Fruit fly (Drosophila melanogaster) whole organism, prepupa: ENCODE data around the gene CG12009.

Experiments used
- Blimp-1 ChIP-seq: fragments of 200-800 bp; sonication (Bioruptor generic); optimal IDR thresholded peaks from 3 replicates; lab custom pipeline; 2017; ENCODE audit warnings: missing biosample characterization, missing genetic modification characterization, mild to moderate bottlenecking, moderate library complexity, missing genetic modification reagents
- CG11294 ChIP-seq: fragments of 200-800 bp; sonication (Bioruptor generic); IDR thresholded peaks from 2 replicates; pipeline ENCODE4 v1.3.6; 2022; ENCODE audit warnings: missing biosample characterization, missing genetic modification characterization
- CG11762 ChIP-seq: fragments of 200-800 bp; sonication (Bioruptor generic); optimal IDR thresholded peaks from 3 replicates; lab custom pipeline; 2016; ENCODE audit warnings: missing biosample characterization, missing genetic modification characterization; ENCODE audit not compliant: insufficient read depth
- CG11902 ChIP-seq: fragments of 200-800 bp; sonication (Bioruptor generic); optimal IDR thresholded peaks from 3 replicates; lab custom pipeline; 2016; ENCODE audit warnings: missing biosample characterization, missing genetic modification characterization
- CG15336 ChIP-seq: fragments of 200-800 bp; sonication (Bioruptor generic); IDR thresholded peaks from 2 replicates; pipeline ENCODE4 v1.3.6; 2022; ENCODE audit warnings: missing biosample characterization, missing genetic modification characterization
- CG1621 ChIP-seq: fragments of 200-800 bp; sonication (Bioruptor generic); optimal IDR thresholded peaks from 3 replicates; lab custom pipeline; 2018; ENCODE audit warnings: missing biosample characterization, mild to moderate bottlenecking, missing genetic modification characterization
- CG3032 ChIP-seq: fragments of 200-800 bp; optimal IDR thresholded peaks from 2 replicates; lab custom pipeline; 2019; ENCODE audit warnings: missing biosample characterization, mild to moderate bottlenecking, missing genetic modification characterization, moderate library complexity
- CG31627 ChIP-seq: fragments of 200-800 bp; sonication (Bioruptor generic); optimal IDR thresholded peaks from 3 replicates; lab custom pipeline; 2016; ENCODE audit warnings: missing biosample characterization, missing genetic modification characterization
- CG32006 ChIP-seq: fragments of 200-800 bp; sonication (Bioruptor generic); optimal IDR thresholded peaks from 3 replicates; lab custom pipeline; 2017; ENCODE audit warnings: missing biosample characterization, mild to moderate bottlenecking, missing genetic modification characterization
- CG34406 ChIP-seq: fragments of 200-800 bp; sonication (Bioruptor generic); optimal IDR thresholded peaks from 3 replicates; lab custom pipeline; 2016; ENCODE audit warnings: missing biosample characterization, missing genetic modification characterization
- CG4318 ChIP-seq: fragments of 200-800 bp; sonication (Bioruptor generic); optimal IDR thresholded peaks from 3 replicates; lab custom pipeline; 2017; ENCODE audit warnings: missing biosample characterization, mild to moderate bottlenecking, missing genetic modification characterization
- CG6163 ChIP-seq: fragments of 200-800 bp; sonication (Bioruptor generic); IDR thresholded peaks from 3 replicates; pipeline ENCODE4 v1.3.6; 2022; ENCODE audit warnings: missing biosample characterization, missing genetic modification characterization
- CG6276 ChIP-seq: fragments of 200-800 bp; sonication (Bioruptor generic); optimal IDR thresholded peaks from 2 replicates; lab custom pipeline; 2017; ENCODE audit warnings: missing biosample characterization, mild to moderate bottlenecking, missing genetic modification characterization
- CG6792 ChIP-seq: fragments of 200-800 bp; sonication (Bioruptor generic); optimal IDR thresholded peaks from 3 replicates; lab custom pipeline; 2016; ENCODE audit warnings: missing biosample characterization, missing genetic modification characterization
- CG7368 ChIP-seq: fragments of 200-800 bp; sonication (Bioruptor generic); optimal IDR thresholded peaks from 3 replicates; lab custom pipeline; 2016; ENCODE audit warnings: missing biosample characterization, missing genetic modification characterization
- CG8119 ChIP-seq: fragments of 200-800 bp; sonication (Bioruptor generic); IDR thresholded peaks from 3 replicates; pipeline ENCODE4 v1.3.6; 2022; ENCODE audit warnings: missing biosample characterization, missing genetic modification characterization
- CG8319 ChIP-seq: fragments of 200-800 bp; sonication (Bioruptor generic); optimal IDR thresholded peaks from 3 replicates; lab custom pipeline; 2016; ENCODE audit warnings: missing biosample characterization, missing genetic modification characterization
- CG8632 ChIP-seq: fragments of 200-800 bp; sonication (Bioruptor generic); optimal IDR thresholded peaks from 3 replicates; lab custom pipeline; 2016; ENCODE audit warnings: missing biosample characterization, missing genetic modification characterization
- CG9139 ChIP-seq: fragments of 200-800 bp; sonication (Bioruptor generic); optimal IDR thresholded peaks from 3 replicates; lab custom pipeline; 2017; ENCODE audit warnings: missing biosample characterization, mild to moderate bottlenecking, missing genetic modification characterization
- Eip75B ChIP-seq: fragments of 200-800 bp; sonication (Bioruptor generic); optimal IDR thresholded peaks from 3 replicates; lab custom pipeline; 2016; ENCODE audit warnings: missing biosample characterization, missing genetic modification characterization
- Eip78C ChIP-seq: fragments of 200-800 bp; sonication (Bioruptor generic); peaks from one replicate; lab custom pipeline; 2016; ENCODE audit warnings: missing biosample characterization, missing genetic modification characterization
- Eip93F ChIP-seq: fragments of 200-800 bp; sonication (Bioruptor generic); optimal IDR thresholded peaks from 2 replicates; lab custom pipeline; 2016; ENCODE audit warnings: missing biosample characterization, mild to moderate bottlenecking, missing genetic modification characterization
- Gug ChIP-seq: fragments of 200-800 bp; sonication (Bioruptor generic); IDR thresholded peaks from 2 replicates; pipeline ENCODE4 v1.3.6; 2022; ENCODE audit warnings: missing biosample characterization, missing genetic modification characterization
- Hr38 ChIP-seq: sonication (Bioruptor generic); optimal IDR thresholded peaks from 2 replicates; lab custom pipeline; 2016; ENCODE audit warnings: missing biosample characterization, missing genetic modification characterization
- Hr39 ChIP-seq: fragments of 200-800 bp; sonication (Bioruptor generic); optimal IDR thresholded peaks from 2 replicates; lab custom pipeline; 2016; ENCODE audit warnings: missing biosample characterization, missing genetic modification characterization
- Hr4 ChIP-seq: fragments of 200-800 bp; sonication (Bioruptor generic); optimal IDR thresholded peaks from 3 replicates; lab custom pipeline; 2016; ENCODE audit warnings: missing biosample characterization, missing genetic modification characterization
- Lpt ChIP-seq: fragments of 200-800 bp; sonication (Bioruptor generic); optimal IDR thresholded peaks from 3 replicates; lab custom pipeline; 2016; ENCODE audit warnings: missing biosample characterization, missing genetic modification characterization
- Met ChIP-seq: fragments of 200-800 bp; sonication (Bioruptor generic); optimal IDR thresholded peaks from 3 replicates; lab custom pipeline; 2016; ENCODE audit warnings: missing biosample characterization, missing genetic modification characterization
- Smox ChIP-seq: fragments of 200-800 bp; sonication (Bioruptor generic); optimal IDR thresholded peaks from 3 replicates; lab custom pipeline; 2016; ENCODE audit warnings: missing biosample characterization, missing genetic modification characterization
- Sox102F ChIP-seq: fragments of 200-800 bp; sonication (Bioruptor generic); optimal IDR thresholded peaks from 2 replicates; lab custom pipeline; 2016; ENCODE audit warnings: missing biosample characterization, mild to moderate bottlenecking, missing genetic modification characterization
- Sox14 ChIP-seq: fragments of 200-800 bp; sonication (Bioruptor generic); optimal IDR thresholded peaks from 3 replicates; lab custom pipeline; 2016; ENCODE audit warnings: missing biosample characterization, missing genetic modification characterization
- Sox15 ChIP-seq: fragments of 200-800 bp; sonication (Bioruptor generic); optimal IDR thresholded peaks from 3 replicates; lab custom pipeline; 2016; ENCODE audit warnings: missing biosample characterization, missing genetic modification characterization
- achi ChIP-seq: fragments of 200-800 bp; sonication (Bioruptor generic); optimal IDR thresholded peaks from 3 replicates; lab custom pipeline; 2016; ENCODE audit warnings: missing biosample characterization, missing genetic modification characterization
- cyc ChIP-seq: fragments of 200-800 bp; sonication (Bioruptor generic); optimal IDR thresholded peaks from 3 replicates; lab custom pipeline; 2016; ENCODE audit warnings: missing biosample characterization, missing genetic modification characterization
- dac ChIP-seq: fragments of 200-800 bp; sonication (Bioruptor generic); optimal IDR thresholded peaks from 2 replicates; lab custom pipeline; 2017; ENCODE audit warnings: missing biosample characterization, mild to moderate bottlenecking, missing genetic modification characterization
- dsx ChIP-seq: fragments of 200-800 bp; optimal IDR thresholded peaks from 3 replicates; lab custom pipeline; 2019; ENCODE audit warnings: missing biosample characterization, mild to moderate bottlenecking, missing genetic modification characterization, moderate library complexity; ENCODE audit not compliant: poor library complexity, severe bottlenecking
- eg ChIP-seq: fragments of 200-800 bp; sonication (Bioruptor generic); IDR thresholded peaks from 3 replicates; pipeline ENCODE4 v1.3.6; 2022; ENCODE audit warnings: missing biosample characterization, missing genetic modification characterization
- fd59A ChIP-seq: fragments of 200-800 bp; sonication (Bioruptor generic); optimal IDR thresholded peaks from 2 replicates; lab custom pipeline; 2017; ENCODE audit warnings: missing biosample characterization, mild to moderate bottlenecking, missing genetic modification characterization, missing genetic modification reagents
- fkh ChIP-seq: fragments of 200-800 bp; sonication (Bioruptor generic); optimal IDR thresholded peaks from 3 replicates; lab custom pipeline; 2017; ENCODE audit warnings: missing biosample characterization, mild to moderate bottlenecking, missing genetic modification characterization, moderate library complexity
- lz ChIP-seq: fragments of 200-800 bp; sonication (Bioruptor generic); optimal IDR thresholded peaks from 3 replicates; lab custom pipeline; 2016; ENCODE audit warnings: missing biosample characterization, missing genetic modification characterization
- pdm3 ChIP-seq: fragments of 200-800 bp; sonication (Bioruptor generic); optimal IDR thresholded peaks from 3 replicates; lab custom pipeline; 2016; ENCODE audit warnings: missing biosample characterization, missing genetic modification characterization
- salr ChIP-seq, 2 experiments: fragments of 200-800 bp; sonication (Bioruptor generic); optimal IDR thresholded peaks; 3 replicates each; lab custom pipeline; 2016 to 2018; ENCODE audit warnings: missing biosample characterization in 2 of 2, missing genetic modification characterization in 2 of 2, mild to moderate bottlenecking in 1 of 2
- spab ChIP-seq: fragments of 200-800 bp; sonication (Bioruptor generic); optimal IDR thresholded peaks from 2 replicates; lab custom pipeline; 2017; ENCODE audit warnings: missing biosample characterization, mild to moderate bottlenecking, missing genetic modification characterization, missing genetic modification reagents
- ss ChIP-seq, 2 experiments: fragments of 200-800 bp; sonication (Bioruptor generic); optimal IDR thresholded peaks; 2 replicates in 1 of 2; 3 replicates in 1 of 2; lab custom pipeline; 2017 to 2018; ENCODE audit warnings: mild to moderate bottlenecking in 2 of 2, missing biosample characterization in 2 of 2, missing genetic modification characterization in 2 of 2, moderate library complexity in 1 of 2
- svp ChIP-seq: fragments of 200-800 bp; sonication (Bioruptor generic); peaks from one replicate; lab custom pipeline; 2016; ENCODE audit warnings: missing biosample characterization, missing genetic modification characterization
- topi ChIP-seq: fragments of 200-800 bp; sonication (Bioruptor generic); optimal IDR thresholded peaks from 3 replicates; lab custom pipeline; 2016; ENCODE audit warnings: missing biosample characterization, missing genetic modification characterization
- vri ChIP-seq: fragments of 200-800 bp; sonication (Bioruptor generic); optimal IDR thresholded peaks from 3 replicates; lab custom pipeline; 2016; ENCODE audit warnings: missing biosample characterization, mild to moderate bottlenecking, missing genetic modification characterization

The CG12009 gene

DNA sequence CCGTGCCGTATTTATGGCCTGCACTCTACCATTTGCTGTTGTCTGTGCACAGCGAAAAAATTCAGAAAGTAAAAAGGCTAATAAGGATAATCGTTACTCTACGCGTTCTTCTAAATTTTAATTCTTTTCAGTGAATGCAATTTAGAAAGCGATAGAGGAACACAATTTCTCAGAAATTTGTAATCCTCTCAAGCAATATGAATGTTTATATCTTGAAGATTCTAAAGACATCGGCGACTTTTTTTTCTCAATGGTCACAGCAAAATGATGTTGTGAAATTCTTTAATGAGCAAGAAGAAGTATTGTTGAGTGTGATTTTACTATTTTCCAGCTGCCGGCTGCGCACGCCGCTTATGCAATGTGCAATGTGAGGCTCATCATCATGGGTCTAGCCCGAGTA, 38.4 kb upstream of the CG12009 start (continued):
- TF ChIP-seq CG1621: no peak
- TF ChIP-seq CG11294 (GFP tag; lab: Robert Waterston, UW): no peak
- peak; percentile 8 for TF ChIP-seq Sox14
- TF ChIP-seq CG9139 (GFP tag; lab: Kevin White, UChicago): no peak
- peak; percentile 49 for TF ChIP-seq pdm3
- no peak for TF ChIP-seq Sox15 (GFP tag; lab: Kevin White, UChicago)
- no peak for TF ChIP-seq Hr38
- no peak for TF ChIP-seq Met (GFP tag; lab: Kevin White, UChicago)
- TF ChIP-seq achi (GFP tag; lab: Kevin White, UChicago): peak; percentile 28
- TF ChIP-seq Smox (GFP tag; lab: Kevin White, UChicago): no peak
- TF ChIP-seq Blimp-1 (GFP tag; lab: Kevin White, UChicago): no peak
- no peak for TF ChIP-seq CG11762 (GFP tag; lab: Kevin White, UChicago)
- 0 out of 3 replicates have a peak, but pooled peaks have one; percentile 8 for TF ChIP-seq eg (GFP tag; lab: Robert Waterston, UW)
- TF ChIP-seq svp (GFP tag; lab: Kevin White, UChicago): peak; percentile 10
- no peak for TF ChIP-seq CG8632 (GFP tag; lab: Kevin White, UChicago)
- TF ChIP-seq fd59A: no peak
- no peak for TF ChIP-seq CG34406 (GFP tag; lab: Kevin White, UChicago)

DNA sequence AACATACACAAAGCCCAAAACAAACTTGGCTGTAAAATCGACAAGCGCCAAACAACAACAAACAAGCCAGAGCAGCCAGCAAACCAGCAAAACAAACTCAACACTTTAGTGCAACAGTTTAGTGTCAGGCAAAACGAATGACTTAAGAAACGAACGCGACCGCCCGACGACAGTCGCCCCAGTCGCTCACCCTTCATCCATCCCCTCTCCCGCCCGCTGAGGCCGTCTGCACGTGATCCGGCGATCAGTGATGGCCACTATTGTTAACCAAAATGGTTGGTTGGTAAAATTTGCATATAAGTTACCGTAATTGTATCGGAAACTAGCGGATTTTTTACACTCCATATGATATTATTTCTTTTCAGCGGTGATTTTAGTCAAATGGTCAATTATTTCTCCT, 37.6 kb upstream of the CG12009 start:
- TF ChIP-seq dsx (GFP tag; lab: Kevin White, UChicago) (peak; percentile 27), CG8119 (no peak), topi (GFP tag; lab: Kevin White, UChicago) (no peak), lz (GFP tag; lab: Kevin White, UChicago) (peak; percentile 5), CG8632 (GFP tag; lab: Kevin White, UChicago) (no peak), CG32006 (GFP tag; lab: Kevin White, UChicago) (peak; percentile 9), pdm3 (peak; percentile 9), Met (GFP tag; lab: Kevin White, UChicago) (peak; percentile 13), CG9139 (GFP tag; lab: Kevin White, UChicago) (no peak), Lpt (no peak), ss (GFP tag; optimal IDR thresholded peaks at IDR 0.05; lab: Kevin White, UChicago) (peak in 1 of 2 experiments; percentile 9), CG1621 (no peak), Hr38 (no peak), Eip78C (GFP tag; lab: Kevin White, UChicago) (peak; percentile 12), Blimp-1 (GFP tag; lab: Kevin White, UChicago) (no peak), CG8319 (GFP tag; lab: Kevin White, UChicago) (no peak), Sox102F (GFP tag; lab: Kevin White, UChicago) (no peak), spab (GFP tag; lab: Kevin White, UChicago) (no peak), CG11902 (GFP tag; lab: Kevin White, UChicago) (no peak), fd59A (no peak), CG4318 (no peak), fkh (GFP tag; lab: Kevin White, UChicago) (no peak), vri (GFP tag; lab: Kevin White, UChicago) (no peak), CG6276 (GFP tag; lab: Kevin White, UChicago) (no peak), salr (GFP tag; optimal IDR thresholded peaks at IDR 0.05; lab: Kevin White, UChicago) (no peak), Hr39 (GFP tag; lab: Kevin White, UChicago) (peak; percentile 4), CG31627 (no peak)
- TF ChIP-seq, all 60 proteins: peak for 8

DNA sequence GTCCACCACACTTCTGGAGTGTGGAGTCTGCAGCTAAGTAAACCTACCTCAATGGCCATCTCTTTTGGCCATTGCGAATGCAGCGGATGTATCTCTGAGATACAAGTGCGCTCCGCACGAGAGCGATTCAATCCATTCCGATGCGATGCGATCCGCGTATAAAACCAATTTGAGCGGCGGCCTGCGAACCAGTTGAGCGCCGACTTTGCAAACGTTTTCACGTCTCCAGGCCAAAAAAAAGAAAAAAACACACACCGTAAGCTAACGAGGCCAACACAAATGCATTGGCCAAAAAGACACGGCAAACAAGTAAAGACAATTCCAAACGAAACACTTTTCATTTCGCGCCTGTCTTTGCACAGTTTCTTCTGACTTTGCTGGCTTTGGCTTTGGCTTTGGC, 33.6 kb upstream of the CG12009 start, which contains the start of gene ckd:
Gene ckd (plus strand): TSS at position 189 of the 400 bp plus-strand sequence.
- TF ChIP-seq CG15336 (GFP tag; lab: Robert Waterston, UW) (peak; percentile 19; the same call in 1 of the 2 replicates), CG6163 (GFP tag; lab: Robert Waterston, UW) (no peak), CG1621 (no peak), CG32006 (GFP tag; lab: Kevin White, UChicago) (no peak), Hr4 (GFP tag; lab: Kevin White, UChicago) (no peak), CG6792 (GFP tag; lab: Kevin White, UChicago) (no peak), CG3032 (tag; lab: Kevin White, UChicago) (no peak), cyc (GFP tag; lab: Kevin White, UChicago) (no peak), Eip93F (no peak), Gug (no peak), dac (GFP tag; lab: Kevin White, UChicago) (no peak), Sox14 (no peak), ss (GFP tag; optimal IDR thresholded peaks at IDR 0.05; lab: Kevin White, UChicago) (peak in 1 of 2 experiments; percentile 14), Blimp-1 (GFP tag; lab: Kevin White, UChicago) (peak; percentile 77), fkh (GFP tag; lab: Kevin White, UChicago) (no peak), Eip75B (peak; percentile 56), salr (GFP tag; optimal IDR thresholded peaks at IDR 0.05; lab: Kevin White, UChicago) (no peak), Lpt (peak; percentile 6), Hr38 (no peak), CG11294 (GFP tag; lab: Robert Waterston, UW) (no peak), dsx (GFP tag; lab: Kevin White, UChicago) (peak; percentile 17), spab (GFP tag; lab: Kevin White, UChicago) (no peak), CG7368 (GFP tag; lab: Kevin White, UChicago) (no peak), eg (GFP tag; lab: Robert Waterston, UW) (0 out of 3 replicates have a peak, but pooled peaks have one; percentile 7)
